Fruit fly (Drosophila melanogaster): ENCODE results near the gene CG5953.

CG5953 gene

dm6 chr2L:16487571-16488276 is 45.0 kb downstream of the CG5953 start, which contains the start of gene Nepl8 (continued):
- TF ChIP-seq B-H2 (GFP tag; optimal IDR thresholded peaks at IDR 0.05), result peak; percentile 39
- peak in 1 of 3 experiments; percentile 39 for TF ChIP-seq Stat92E (GFP tag; optimal IDR thresholded peaks at IDR 0.05)
- TF ChIP-seq Blimp-1 (GFP tag; optimal IDR thresholded peaks at IDR 0.05), result peak; percentile 14
- no peak for TF ChIP-seq Optix (GFP tag; IDR thresholded peaks at IDR 0.05)
- peak; percentile 33 for TF ChIP-seq CG9609 (GFP tag; optimal IDR thresholded peaks at IDR 0.05)
- TF ChIP-seq CG4707 (GFP tag; optimal IDR thresholded peaks at IDR 0.05), result peak; percentile 82
- peak; percentile 68 for TF ChIP-seq vvl (GFP tag; IDR thresholded peaks at IDR 0.05)
- TF ChIP-seq CG6272 (GFP tag; IDR thresholded peaks at IDR 0.05), result peak; percentile 57; the same call in 1 of the 2 replicates
- peak; percentile 33 for TF ChIP-seq CG4854 (GFP tag; optimal IDR thresholded peaks at IDR 0.05)
- TF ChIP-seq CG17361 (GFP tag; IDR thresholded peaks at IDR 0.05), result 0 out of 3 replicates have a peak, but pooled peaks have one; percentile 11
- peak; percentile 75 for TF ChIP-seq p53 (GFP tag; optimal IDR thresholded peaks at IDR 0.05)
- peak; percentile 35 for TF ChIP-seq Hsf (GFP tag; optimal IDR thresholded peaks at IDR 0.05)
- peak in 1 of 2 experiments; percentile 43 for TF ChIP-seq Hr51 (GFP tag; optimal IDR thresholded peaks at IDR 0.05)
- no peak for TF ChIP-seq dmrt99B (tag; optimal IDR thresholded peaks at IDR 0.05)
- TF ChIP-seq CG15269 (tag; optimal IDR thresholded peaks at IDR 0.05), result no peak
- TF ChIP-seq gsb-n (tag; optimal IDR thresholded peaks at IDR 0.05), result peak; percentile 12
- peak; percentile 33 for TF ChIP-seq CHES-1-like (GFP tag; optimal IDR thresholded peaks at IDR 0.05)
- peak; percentile 20 for TF ChIP-seq ind (GFP tag; optimal IDR thresholded peaks at IDR 0.05)
- TF ChIP-seq CG10267 (tag; optimal IDR thresholded peaks at IDR 0.05), result peak; percentile 56
- TF ChIP-seq CG15514 (GFP tag; optimal IDR thresholded peaks at IDR 0.05), result peak; percentile 80
- peak; percentile 0 for TF ChIP-seq repo (GFP tag; optimal IDR thresholded peaks at IDR 0.05)
- 0 out of 3 replicates have a peak, but pooled peaks have one; percentile 12 for TF ChIP-seq Dbx (GFP tag; IDR thresholded peaks at IDR 0.05)
- TF ChIP-seq Awh (GFP tag; IDR thresholded peaks at IDR 0.05), result no peak
- no peak for TF ChIP-seq CG12299 (tag; optimal IDR thresholded peaks at IDR 0.05)
- peak; percentile 49 for TF ChIP-seq mam (GFP tag; optimal IDR thresholded peaks at IDR 0.05)
- peak; percentile 45 for TF ChIP-seq HLH54F (GFP tag; optimal IDR thresholded peaks at IDR 0.05)
- peak; percentile 45 for TF ChIP-seq MBD-R2 (GFP tag; IDR thresholded peaks at IDR 0.05)
- TF ChIP-seq CG12769 (tag; optimal IDR thresholded peaks at IDR 0.05), result peak; percentile 41
- peak; percentile 4 for TF ChIP-seq twi (tag; optimal IDR thresholded peaks at IDR 0.05)
- no peak for TF ChIP-seq D19A (tag; optimal IDR thresholded peaks at IDR 0.05)
- TF ChIP-seq D (optimal IDR thresholded peaks at IDR 0.05), result no peak
- TF ChIP-seq D (GFP tag; optimal IDR thresholded peaks at IDR 0.05), result no peak
- peak; percentile 48 for TF ChIP-seq Nf-YB (GFP tag; optimal IDR thresholded peaks at IDR 0.05)
- peak; percentile 26 for TF ChIP-seq slou (GFP tag; optimal IDR thresholded peaks at IDR 0.05)
- TF ChIP-seq pzg (GFP tag; optimal IDR thresholded peaks at IDR 0.05), result peak; percentile 97
- TF ChIP-seq CG17829 (tag; optimal IDR thresholded peaks at IDR 0.05), result peak; percentile 56
- TF ChIP-seq ERR (GFP tag; optimal IDR thresholded peaks at IDR 0.05), result peak; percentile 2
- peak; percentile 6 for TF ChIP-seq unpg (GFP tag; optimal IDR thresholded peaks at IDR 0.05)
- TF ChIP-seq dpn (GFP tag; optimal IDR thresholded peaks at IDR 0.05), result peak; percentile 44 to 52
- no peak for TF ChIP-seq CG8478 (optimal IDR thresholded peaks at IDR 0.05)
- TF ChIP-seq CG13624 (GFP tag; optimal IDR thresholded peaks at IDR 0.05), result peak; percentile 59
- TF ChIP-seq CG31224 (GFP tag; IDR thresholded peaks at IDR 0.05), result no peak
- TF ChIP-seq CG7786 (GFP tag; optimal IDR thresholded peaks at IDR 0.05), result peak; percentile 36
- TF ChIP-seq jing (GFP tag; optimal IDR thresholded peaks at IDR 0.05), result peak; percentile 67
- TF ChIP-seq vfl (GFP tag; optimal IDR thresholded peaks at IDR 0.05), result peak; percentile 54
- TF ChIP-seq crp (GFP tag; optimal IDR thresholded peaks at IDR 0.05), result peak in 1 of 2 experiments; percentile 29
- TF ChIP-seq bbx (GFP tag; IDR thresholded peaks at IDR 0.05; ENCODE audit: partially characterized antibody), result 0 out of 2 replicates have a peak, but pooled peaks have one; percentile 33
- TF ChIP-seq CG18764 (GFP tag; optimal IDR thresholded peaks at IDR 0.05), result peak; percentile 11
- TF ChIP-seq Med (GFP tag), result peak; percentile 90
